Worm (Caenorhabditis elegans): ENCODE data around the gene irld-45.

DNA sequence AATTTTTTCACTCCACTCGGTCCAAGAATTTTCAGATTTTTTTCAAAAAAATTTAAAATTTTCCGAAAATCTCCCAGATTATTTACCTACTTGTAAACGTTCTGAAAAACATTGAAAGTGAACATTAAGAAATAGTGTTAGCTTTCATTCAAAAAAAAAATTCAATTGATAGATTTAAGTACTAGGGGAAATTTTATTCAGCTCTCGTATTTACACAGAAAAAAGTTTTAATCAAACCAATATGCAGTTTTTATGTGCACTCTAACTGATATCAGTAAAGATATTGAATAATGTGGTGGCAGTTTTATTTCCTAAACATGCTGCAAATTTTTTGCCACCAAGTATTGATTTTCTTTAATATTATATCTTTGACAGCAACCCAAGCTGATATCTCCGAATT is 20.1 kb downstream of the irld-45 start, which contains the start of gene irld-42:
- TF ChIP-seq nhr-48 (tag; optimal IDR thresholded peaks at IDR 0.05) (no peak), ZK337.2 (GFP tag; IDR thresholded peaks at IDR 0.05) (no peak), lsy-2 (tag; optimal IDR thresholded peaks at IDR 0.05) (no peak), ceh-20 (GFP tag; IDR thresholded peaks at IDR 0.05) (no peak), ztf-11 (tag; optimal IDR thresholded peaks at IDR 0.05) (no peak), nhr-237 (tag; optimal IDR thresholded peaks at IDR 0.05) (no peak)

All from whole organism, L4 larva.